Worm (Caenorhabditis elegans) whole organism, L4 larva: ENCODE measurements around the gene irg-4.

ENCODE experiments used
- F44E2.7 ChIP-seq: fragments of 200-800 bp; sonication (Bioruptor generic); IDR thresholded peaks from 2 replicates; pipeline ENCODE4 v2.1.2; 2022; ENCODE audit warnings: missing genetic modification characterization, missing compliant biosample characterization
- F49E8.2 ChIP-seq: sonication (generic microtip); optimal IDR thresholded peaks from 2 replicates; lab custom pipeline; 2016; ENCODE audit warnings: missing compliant biosample characterization, mild to moderate bottlenecking, missing genetic modification characterization, borderline replicate concordance
- R02D3.7 ChIP-seq: fragments of 150-350 bp; sonication (generic microtip); optimal IDR thresholded peaks from 3 replicates; lab custom pipeline; 2014; ENCODE audit warnings: missing biosample characterization, missing genetic modification characterization
- Y48G9A.11 ChIP-seq: fragments of 200-800 bp; sonication (Bioruptor generic); IDR thresholded peaks from 2 replicates; pipeline ENCODE4 v1.3.6; 2022; ENCODE audit warnings: missing genetic modification reagents, missing genetic modification characterization, missing compliant biosample characterization
- ZK546.5 ChIP-seq, 2 experiments: sonication (generic microtip); optimal IDR thresholded peaks; 2 replicates each; lab custom pipeline; 2017; ENCODE audit warnings: missing biosample characterization in 2 of 2, missing genetic modification characterization in 2 of 2
- aha-1 ChIP-seq: fragments of 150-350 bp; peaks from one replicate; lab custom pipeline; 2014; ENCODE audit warnings: missing biosample characterization, missing genetic modification characterization
- ama-1 ChIP-seq: fragments of 150-350 bp; optimal IDR thresholded peaks from 2 replicates; lab custom pipeline; 2014; ENCODE audit warnings: inconsistent platforms, mixed read lengths
- ceh-20 ChIP-seq: fragments of 200-800 bp; sonication (Bioruptor generic); IDR thresholded peaks from 2 replicates; pipeline ENCODE4 v1.3.6; 2022; ENCODE audit warnings: missing genetic modification reagents, missing genetic modification characterization, missing compliant biosample characterization
- ceh-32 ChIP-seq: sonication (generic microtip); optimal IDR thresholded peaks from 2 replicates; lab custom pipeline; 2016; ENCODE audit warnings: mild to moderate bottlenecking, missing genetic modification characterization, missing compliant biosample characterization; ENCODE audit not compliant: poor library complexity
- ceh-44 ChIP-seq: fragments of 200-800 bp; sonication (Bioruptor generic); IDR thresholded peaks from 2 replicates; pipeline ENCODE4 v1.3.6; 2022; ENCODE audit warnings: missing genetic modification reagents, missing genetic modification characterization, missing compliant biosample characterization
- ceh-62 ChIP-seq: sonication (generic microtip); optimal IDR thresholded peaks from 2 replicates; lab custom pipeline; 2017; ENCODE audit warnings: missing biosample characterization, missing genetic modification characterization
- ctbp-1 ChIP-seq: fragments of 200-800 bp; sonication (Bioruptor generic); IDR thresholded peaks from 2 replicates; pipeline ENCODE4 v1.3.6; 2022; ENCODE audit warnings: missing genetic modification reagents, missing genetic modification characterization, missing compliant biosample characterization
- daf-12 ChIP-seq: fragments of 150-350 bp; optimal IDR thresholded peaks from 2 replicates; lab custom pipeline; 2014; ENCODE audit warnings: missing biosample characterization, missing genetic modification reagents, missing genetic modification characterization
- daf-16 ChIP-seq, 3 experiments: sonication (generic microtip); optimal IDR thresholded peaks; 2 replicates each; lab custom pipeline; 2016 to 2017; ENCODE audit warnings: missing genetic modification characterization in 3 of 3, missing genetic modification reagents in 3 of 3, mild to moderate bottlenecking in 2 of 3, missing compliant biosample characterization in 2 of 3, missing biosample characterization in 1 of 3, moderate library complexity in 1 of 3
- daf-19 ChIP-seq: fragments of 200-800 bp; sonication (Bioruptor generic); conservative IDR thresholded peaks from 2 replicates; pipeline ENCODE4 v1.3.6; 2022; ENCODE audit warnings: missing genetic modification characterization, missing compliant biosample characterization
- dmd-6 ChIP-seq: fragments of 200-800 bp; sonication (Bioruptor generic); IDR thresholded peaks from 2 replicates; pipeline ENCODE4 v1.3.6; 2022; ENCODE audit warnings: missing genetic modification reagents, missing genetic modification characterization, missing compliant biosample characterization
- dmd-9 ChIP-seq: fragments of 200-800 bp; sonication (Bioruptor generic); IDR thresholded peaks from 2 replicates; pipeline ENCODE4 v1.3.6; 2022; ENCODE audit warnings: missing genetic modification reagents, missing genetic modification characterization, missing compliant biosample characterization
- dpl-1 ChIP-seq: fragments of 150-350 bp; optimal IDR thresholded peaks from 2 replicates; lab custom pipeline; 2014; ENCODE audit warnings: missing biosample characterization, missing genetic modification reagents, missing genetic modification characterization
- dve-1 ChIP-seq: sonication (generic microtip); optimal IDR thresholded peaks from 2 replicates; lab custom pipeline; 2017; ENCODE audit warnings: antibody characterized with exemption, mild to moderate bottlenecking, missing genetic modification characterization, missing compliant biosample characterization; ENCODE audit not compliant: insufficient read depth
- gei-8 ChIP-seq: fragments of 200-800 bp; sonication (Bioruptor generic); optimal IDR thresholded peaks from 2 replicates; lab custom pipeline; 2018; ENCODE audit warnings: mild to moderate bottlenecking, missing genetic modification characterization, missing compliant biosample characterization
- hlh-11 ChIP-seq: fragments of 200-800 bp; sonication (Bioruptor generic); optimal IDR thresholded peaks from 2 replicates; lab custom pipeline; 2018; ENCODE audit warnings: mild to moderate bottlenecking, missing genetic modification characterization, missing compliant biosample characterization
- hmg-1.1 ChIP-seq: fragments of 200-800 bp; sonication (Bioruptor generic); IDR thresholded peaks from 2 replicates; pipeline ENCODE4 v1.3.6; 2022; ENCODE audit warnings: missing genetic modification reagents, missing genetic modification characterization, missing compliant biosample characterization
- jun-1 ChIP-seq: fragments of 150-350 bp; optimal IDR thresholded peaks from 2 replicates; lab custom pipeline; 2014; ENCODE audit warnings: missing biosample characterization, missing genetic modification reagents, missing genetic modification characterization
- lim-7 ChIP-seq: fragments of 200-800 bp; sonication (Bioruptor generic); IDR thresholded peaks from 2 replicates; pipeline ENCODE4 v1.3.6; 2022; ENCODE audit warnings: missing genetic modification characterization, missing compliant biosample characterization
- lin-1 ChIP-seq: fragments of 200-800 bp; sonication (Bioruptor generic); IDR thresholded peaks from 2 replicates; pipeline ENCODE4 v1.3.6; 2022; ENCODE audit warnings: missing genetic modification reagents, missing genetic modification characterization, missing compliant biosample characterization
- lin-38 ChIP-seq: fragments of 200-800 bp; sonication (Bioruptor generic); IDR thresholded peaks from 2 replicates; pipeline ENCODE4 v1.3.6; 2022; ENCODE audit warnings: missing genetic modification reagents, missing genetic modification characterization, missing compliant biosample characterization
- nhr-111 ChIP-seq: fragments of 200-800 bp; sonication (Bioruptor generic); optimal IDR thresholded peaks from 2 replicates; lab custom pipeline; 2018; ENCODE audit warnings: mild to moderate bottlenecking, missing genetic modification characterization, missing compliant biosample characterization
- nhr-25 ChIP-seq: sonication (generic microtip); optimal IDR thresholded peaks from 2 replicates; lab custom pipeline; 2017; ENCODE audit warnings: missing genetic modification characterization, mild to moderate bottlenecking, missing compliant biosample characterization, antibody characterized with exemption, moderate library complexity, borderline replicate concordance; ENCODE audit not compliant: insufficient read depth
- nhr-28 ChIP-seq: fragments of 150-350 bp; optimal IDR thresholded peaks from 2 replicates; lab custom pipeline; 2014; ENCODE audit warnings: missing biosample characterization, missing genetic modification characterization
- nhr-6 ChIP-seq: fragments of 150-350 bp; optimal IDR thresholded peaks from 2 replicates; lab custom pipeline; 2014; ENCODE audit warnings: missing biosample characterization, missing genetic modification characterization
- nhr-77 ChIP-seq: fragments of 150-350 bp; optimal IDR thresholded peaks from 2 replicates; lab custom pipeline; 2014; ENCODE audit warnings: missing biosample characterization, missing genetic modification characterization
- php-3 ChIP-seq: fragments of 200-800 bp; sonication (Bioruptor generic); IDR thresholded peaks from 2 replicates; pipeline ENCODE4 v1.3.6; 2022; ENCODE audit warnings: missing genetic modification reagents, missing genetic modification characterization, missing compliant biosample characterization
- pqm-1 ChIP-seq: sonication (generic microtip); optimal IDR thresholded peaks from 2 replicates; lab custom pipeline; 2017; ENCODE audit warnings: missing biosample characterization, missing genetic modification characterization
- snpc-1.2 ChIP-seq: fragments of 200-800 bp; sonication (Bioruptor generic); IDR thresholded peaks from 2 replicates; pipeline ENCODE4 v1.3.6; 2022; ENCODE audit warnings: missing genetic modification reagents, missing genetic modification characterization, missing compliant biosample characterization
- spr-3 ChIP-seq: fragments of 200-800 bp; sonication (Bioruptor generic); optimal IDR thresholded peaks from 2 replicates; lab custom pipeline; 2018; ENCODE audit warnings: mild to moderate bottlenecking, missing genetic modification characterization, missing compliant biosample characterization
- tag-97 ChIP-seq: fragments of 200-800 bp; sonication (Bioruptor generic); IDR thresholded peaks from 2 replicates; pipeline ENCODE4 v1.3.6; 2022; ENCODE audit warnings: missing genetic modification characterization, missing compliant biosample characterization
- tra-1 ChIP-seq: fragments of 200-800 bp; sonication (Bioruptor generic); IDR thresholded peaks from 2 replicates; pipeline ENCODE4 v1.3.6; 2022; ENCODE audit warnings: missing genetic modification reagents, missing genetic modification characterization, missing compliant biosample characterization
- unc-62 ChIP-seq, 3 experiments: fragments of 150-350 bp in 1 of 3; sonication (generic microtip); optimal IDR thresholded peaks in 2 of 3; peaks in 1 of 3; 1 replicate in 1 of 3; 2 replicates in 2 of 3; lab custom pipeline; 2014 to 2017; ENCODE audit warnings: missing biosample characterization in 3 of 3, missing genetic modification characterization in 3 of 3, missing genetic modification reagents in 3 of 3, missing genotype in 1 of 3
- vab-7 ChIP-seq: fragments of 200-800 bp; sonication (Bioruptor generic); IDR thresholded peaks from 2 replicates; pipeline ENCODE4 v1.3.6; 2022; ENCODE audit warnings: missing genetic modification reagents, missing genetic modification characterization, missing compliant biosample characterization
- zag-1 ChIP-seq: fragments of 150-350 bp; optimal IDR thresholded peaks from 2 replicates; lab custom pipeline; 2014; ENCODE audit warnings: missing biosample characterization, missing genetic modification characterization
- zip-2 ChIP-seq: fragments of 150-350 bp; optimal IDR thresholded peaks from 2 replicates; lab custom pipeline; 2014; ENCODE audit warnings: missing biosample characterization, missing genetic modification characterization
- ztf-11 ChIP-seq: fragments of 150-350 bp; optimal IDR thresholded peaks from 2 replicates; lab custom pipeline; 2014; ENCODE audit warnings: missing biosample characterization, missing genetic modification characterization

irg-4 gene

ce11 chrIV:12435442-12435841 lies at the start of gene irg-4:
Gene irg-4, plus strand, starts transcription at chrIV:12435833.
- peak; percentile 93 for TF ChIP-seq pqm-1 (tag; lab: Kevin White, UChicago)
- no peak for TF ChIP-seq daf-16 (GFP tag; optimal IDR thresholded peaks at IDR 0.05; lab: Kevin White, UChicago)
- TF ChIP-seq daf-16 (tag; optimal IDR thresholded peaks at IDR 0.05; lab: Kevin White, UChicago): peak; percentile 55
- TF ChIP-seq ceh-44 (GFP tag; lab: Robert Waterston, UW): no peak
- no peak for TF ChIP-seq daf-12
- TF ChIP-seq lin-1 (GFP tag; lab: Robert Waterston, UW): 0 out of 2 replicates have a peak, but pooled peaks have one; percentile 19
- peak; percentile 19 for TF ChIP-seq nhr-77 (tag; lab: Kevin White, UChicago)
- peak; percentile 81 for TF ChIP-seq nhr-28
- TF ChIP-seq dmd-6 (GFP tag; lab: Robert Waterston, UW): no peak; the same call in 1 of the 2 replicates
- 0 out of 2 replicates have a peak, but pooled peaks have one; percentile 27 for TF ChIP-seq php-3 (GFP tag; lab: Robert Waterston, UW)
- TF ChIP-seq hlh-11 (tag; lab: Kevin White, UChicago): peak; percentile 42

ce11 chrIV:12389951-12390350 lies 45.7 kb upstream of the irg-4 start, which contains the start of gene spe-45:
Gene spe-45, minus strand, starts transcription at chrIV:12390095.
- TF ChIP-seq php-3 (GFP tag; lab: Robert Waterston, UW) (no peak), F49E8.2 (tag; lab: Kevin White, UChicago) (peak; percentile 74), ztf-11 (tag; lab: Kevin White, UChicago) (no peak), daf-19 (GFP tag; lab: Robert Waterston, UW) (no peak), vab-7 (no peak), snpc-1.2 (GFP tag; lab: Robert Waterston, UW) (peak; percentile 76; the same call in 1 of the 2 replicates), lin-38 (GFP tag; lab: Robert Waterston, UW) (peak; percentile 46; the same call in 1 of the 2 replicates), ceh-32 (no peak), ceh-44 (GFP tag; lab: Robert Waterston, UW) (no peak), tra-1 (0 out of 2 replicates have a peak, but pooled peaks have one; percentile 20), unc-62 (GFP tag; optimal IDR thresholded peaks at IDR 0.05 in 1 of 2; lab: Kevin White, UChicago) (peak in 1 of 2 experiments; percentile 23), unc-62 (tag; optimal IDR thresholded peaks at IDR 0.05; lab: Kevin White, UChicago) (no peak), lim-7 (GFP tag; lab: Robert Waterston, UW) (no peak), tag-97 (GFP tag; lab: Robert Waterston, UW) (no peak), gei-8 (GFP tag; lab: Kevin White, UChicago) (no peak), R02D3.7 (no peak), dpl-1 (GFP tag; lab: Kevin White, UChicago) (no peak), daf-12 (no peak), dve-1 (tag; lab: Kevin White, UChicago) (no peak), ceh-62 (tag; lab: Kevin White, UChicago) (no peak), ctbp-1 (GFP tag; lab: Robert Waterston, UW) (0 out of 2 replicates have a peak, but pooled peaks have one; percentile 9), hmg-1.1 (GFP tag; lab: Robert Waterston, UW) (no peak)

- peak; percentile 92 to 97 for TF ChIP-seq ZK546.5 (tag; optimal IDR thresholded peaks at IDR 0.05; lab: Kevin White, UChicago)
- TF ChIP-seq ceh-20 (GFP tag; lab: Robert Waterston, UW): peak; percentile 91
- TF ChIP-seq Y48G9A.11: peak; percentile 88
- peak; percentile 61 for TF ChIP-seq spr-3 (GFP tag; lab: Kevin White, UChicago)
- no peak for TF ChIP-seq daf-12
- peak; percentile 53 to 57 for TF ChIP-seq daf-16 (GFP tag; optimal IDR thresholded peaks at IDR 0.05; lab: Kevin White, UChicago)
- TF ChIP-seq daf-16 (tag; optimal IDR thresholded peaks at IDR 0.05; lab: Kevin White, UChicago): peak; percentile 87
- TF ChIP-seq dmd-9 (GFP tag; lab: Robert Waterston, UW): peak; percentile 97
- peak; percentile 67 for TF ChIP-seq zag-1 (tag; lab: Kevin White, UChicago)
- TF ChIP-seq daf-19 (GFP tag; lab: Robert Waterston, UW): peak; percentile 43; the same call in 1 of the 2 replicates
- TF ChIP-seq ama-1 (lab: Kevin White, UChicago): peak; percentile 82
- TF ChIP-seq lim-7 (GFP tag; lab: Robert Waterston, UW): peak; percentile 54; the same call in 1 of the 2 replicates
- TF ChIP-seq nhr-111 (GFP tag; lab: Kevin White, UChicago): no peak
- peak; percentile 85 for TF ChIP-seq lin-1 (GFP tag; lab: Robert Waterston, UW)
- TF ChIP-seq dpl-1 (GFP tag; lab: Kevin White, UChicago): peak; percentile 89
- peak; percentile 86 for TF ChIP-seq nhr-6 (tag; lab: Kevin White, UChicago)
- peak; percentile 97 for TF ChIP-seq aha-1 (tag; lab: Kevin White, UChicago)
- peak; percentile 89 for TF ChIP-seq nhr-25 (tag; lab: Kevin White, UChicago)
- TF ChIP-seq ctbp-1 (GFP tag; lab: Robert Waterston, UW): peak; percentile 58; the same call in 1 of the 2 replicates
- TF ChIP-seq php-3 (GFP tag; lab: Robert Waterston, UW): peak; percentile 85
- peak; percentile 97 for TF ChIP-seq hlh-11 (tag; lab: Kevin White, UChicago)
- peak; percentile 90 for TF ChIP-seq ceh-44 (GFP tag; lab: Robert Waterston, UW)
- TF ChIP-seq pqm-1 (tag; lab: Kevin White, UChicago): peak; percentile 27
- TF ChIP-seq jun-1 (tag; lab: Kevin White, UChicago): peak; percentile 51
- TF ChIP-seq F44E2.7 (GFP tag; lab: Robert Waterston, UW): no peak; the same call in 1 of the 2 replicates
- TF ChIP-seq dmd-6 (GFP tag; lab: Robert Waterston, UW): peak; percentile 91
- peak; percentile 62 for TF ChIP-seq zip-2 (tag; lab: Kevin White, UChicago)
These were observed 44.5 kb upstream of the irg-4 start, which contains the start of the genes rps-23 and dpm-3 for ce11 chrIV:12391003-12391637. Gene rps-23, minus strand, starts transcription at chrIV:12391053. Gene dpm-3, plus strand, starts transcription at chrIV:12391587.
